Fruit fly (Drosophila melanogaster) whole organism, embryonic: ENCODE measurements around the gene CG5815.

Source experiments
- C15 ChIP-seq: fragments of 200-800 bp; sonication (Bioruptor generic); IDR thresholded peaks from 3 replicates; pipeline ENCODE4 v1.3.6; 2022; ENCODE audit warnings: missing biosample characterization, missing genetic modification characterization
- CG10274 ChIP-seq: fragments of 200-800 bp; sonication (Bioruptor generic); optimal IDR thresholded peaks from 3 replicates; lab custom pipeline; 2017; ENCODE audit warnings: missing biosample characterization, mild to moderate bottlenecking, missing genetic modification characterization
- CG11093 ChIP-seq: fragments of 200-800 bp; sonication (Bioruptor generic); IDR thresholded peaks from 3 replicates; pipeline ENCODE4 v1.3.6; 2022; ENCODE audit warnings: missing biosample characterization, missing genetic modification characterization
- CG11695 ChIP-seq: fragments of 200-800 bp; sonication (Bioruptor generic); IDR thresholded peaks from 3 replicates; pipeline ENCODE4 v1.3.6; 2022; ENCODE audit warnings: missing biosample characterization, missing genetic modification characterization
- CG12071 ChIP-seq: fragments of 200-800 bp; sonication (Bioruptor generic); optimal IDR thresholded peaks from 3 replicates; lab custom pipeline; 2018; ENCODE audit warnings: missing biosample characterization, mild to moderate bottlenecking, missing genetic modification characterization
- CG13123 ChIP-seq: fragments of 200-800 bp; sonication (Bioruptor generic); optimal IDR thresholded peaks from 2 replicates; lab custom pipeline; 2016; ENCODE audit warnings: missing biosample characterization, missing genetic modification characterization
- CG1602 ChIP-seq: fragments of 200-800 bp; sonication (Bioruptor generic); optimal IDR thresholded peaks from 3 replicates; lab custom pipeline; 2016; ENCODE audit warnings: missing biosample characterization, missing genetic modification characterization
- CG2116 ChIP-seq: fragments of 200-800 bp; sonication (Bioruptor generic); optimal IDR thresholded peaks from 3 replicates; lab custom pipeline; 2018; ENCODE audit warnings: missing biosample characterization, mild to moderate bottlenecking, missing genetic modification characterization
- CG31388 ChIP-seq: fragments of 200-800 bp; sonication (Bioruptor generic); optimal IDR thresholded peaks from 2 replicates; lab custom pipeline; 2016; ENCODE audit warnings: missing biosample characterization, missing genetic modification characterization
- CG31441 ChIP-seq: fragments of 200-800 bp; sonication (Bioruptor generic); IDR thresholded peaks from 2 replicates; pipeline ENCODE4 v1.3.6; 2022; ENCODE audit warnings: missing biosample characterization, missing genetic modification characterization
- CG3281 ChIP-seq: fragments of 200-800 bp; sonication (Bioruptor generic); optimal IDR thresholded peaks from 3 replicates; lab custom pipeline; 2017; ENCODE audit warnings: missing biosample characterization, mild to moderate bottlenecking, missing genetic modification characterization
- CG34224 ChIP-seq: fragments of 200-800 bp; sonication (Bioruptor generic); IDR thresholded peaks from 3 replicates; pipeline ENCODE4 v1.3.6; 2022; ENCODE audit warnings: missing biosample characterization, missing genetic modification characterization; ENCODE audit not compliant: partially characterized antibody
- CG3726 ChIP-seq: fragments of 200-800 bp; sonication (Bioruptor generic); IDR thresholded peaks from 3 replicates; pipeline ENCODE4, ENCODE4 v1.3.6; 2022; ENCODE audit warnings: missing biosample characterization, missing genetic modification characterization
- CG4360 ChIP-seq: fragments of 200-800 bp; sonication (Bioruptor generic); IDR thresholded peaks from 2 replicates; pipeline ENCODE4 v1.3.6; 2022; ENCODE audit warnings: missing biosample characterization, missing genetic modification characterization
- CG6254 ChIP-seq: fragments of 200-800 bp; sonication (Bioruptor generic); optimal IDR thresholded peaks from 3 replicates; lab custom pipeline; 2017; ENCODE audit warnings: mild to moderate bottlenecking, missing biosample characterization, missing genetic modification reagents, missing genetic modification characterization
- CG6689 ChIP-seq: fragments of 200-800 bp; sonication (Bioruptor generic); IDR thresholded peaks from 2 replicates; pipeline ENCODE4 v1.3.6; 2022; ENCODE audit warnings: missing biosample characterization, missing genetic modification characterization
- CG6813 ChIP-seq: fragments of 200-800 bp; sonication (Bioruptor generic); optimal IDR thresholded peaks from 2 replicates; lab custom pipeline; 2017; ENCODE audit warnings: missing biosample characterization, missing genetic modification characterization, mild to moderate bottlenecking, moderate library complexity, missing genetic modification reagents
- CG9727 ChIP-seq: fragments of 200-800 bp; sonication (Bioruptor generic); optimal IDR thresholded peaks from 3 replicates; lab custom pipeline; 2017; ENCODE audit warnings: missing biosample characterization, mild to moderate bottlenecking, missing genetic modification characterization
- D19B ChIP-seq: fragments of 200-800 bp; sonication (Bioruptor generic); optimal IDR thresholded peaks from 2 replicates; lab custom pipeline; 2017; ENCODE audit warnings: missing biosample characterization, mild to moderate bottlenecking, missing genetic modification characterization
- Dll ChIP-seq: fragments of 200-800 bp; sonication (Bioruptor generic); IDR thresholded peaks from 4 replicates; pipeline ENCODE4 v1.3.6; 2022; ENCODE audit warnings: missing biosample characterization, missing genetic modification characterization; ENCODE audit not compliant: partially characterized antibody
- Dp ChIP-seq: fragments of 200-800 bp; sonication (Bioruptor generic); optimal IDR thresholded peaks from 2 replicates; lab custom pipeline; 2018; ENCODE audit warnings: missing biosample characterization, mild to moderate bottlenecking, missing genetic modification characterization, moderate library complexity
- Drgx ChIP-seq: fragments of 200-800 bp; sonication (Bioruptor generic); IDR thresholded peaks from 2 replicates; pipeline ENCODE4 v1.3.6; 2022; ENCODE audit warnings: missing biosample characterization, missing genetic modification characterization
- E2f2 ChIP-seq: fragments of 200-800 bp; sonication (Bioruptor generic); IDR thresholded peaks from 2 replicates; pipeline ENCODE4 v1.3.6; 2022; ENCODE audit warnings: missing biosample characterization, missing genetic modification characterization
- HmgZ ChIP-seq: fragments of 200-800 bp; sonication (Bioruptor generic); optimal IDR thresholded peaks from 2 replicates; lab custom pipeline; 2018; ENCODE audit warnings: missing biosample characterization, mild to moderate bottlenecking, missing genetic modification characterization
- Hr78 ChIP-seq, 2 experiments: fragments of 200-800 bp in 1 of 2; fragments of >200 bp in 1 of 2; sonication (Bioruptor generic) in 1 of 2; optimal IDR thresholded peaks; 2 replicates each; lab custom pipeline; 2017 to 2019; ENCODE audit warnings: missing biosample characterization in 2 of 2, missing genetic modification characterization in 2 of 2, mild to moderate bottlenecking in 1 of 2, moderate library complexity in 1 of 2
- Mad ChIP-seq: fragments of 200-800 bp; sonication (Bioruptor generic); optimal IDR thresholded peaks from 2 replicates; lab custom pipeline; 2016; ENCODE audit warnings: missing biosample characterization, missing genetic modification characterization
- Med ChIP-seq: fragments of 200-800 bp; sonication (Bioruptor generic); peaks from one replicate; lab custom pipeline; 2016; ENCODE audit warnings: missing biosample characterization, missing genetic modification characterization, mild to moderate bottlenecking, inconsistent platforms, moderate library complexity
- Mrtf ChIP-seq: fragments of 200-800 bp; sonication (Bioruptor generic); IDR thresholded peaks from 3 replicates; pipeline ENCODE4 v1.3.6; 2022; ENCODE audit warnings: missing biosample characterization, missing genetic modification characterization
- Ptx1 ChIP-seq: fragments of 200-800 bp; sonication (Bioruptor generic); IDR thresholded peaks from 2 replicates; pipeline ENCODE4 v1.3.6; 2022; ENCODE audit warnings: missing biosample characterization, missing genetic modification characterization
- Sry-δ ChIP-seq: fragments of 200-800 bp; sonication (Bioruptor generic); optimal IDR thresholded peaks from 2 replicates; lab custom pipeline; 2016; ENCODE audit warnings: missing biosample characterization, missing genetic modification characterization
- Taf1 ChIP-seq: fragments of 200-800 bp; sonication (Bioruptor generic); IDR thresholded peaks from 2 replicates; pipeline ENCODE4 v1.3.6; 2022; ENCODE audit warnings: missing biosample characterization, missing genetic modification characterization
- ab ChIP-seq: fragments of 200-800 bp; sonication (Bioruptor generic); optimal IDR thresholded peaks from 2 replicates; lab custom pipeline; 2016; ENCODE audit warnings: missing biosample characterization, missing genetic modification characterization
- bigmax ChIP-seq: fragments of 200-800 bp; sonication (Bioruptor generic); optimal IDR thresholded peaks from 2 replicates; lab custom pipeline; 2018; ENCODE audit warnings: missing biosample characterization, mild to moderate bottlenecking, missing genetic modification characterization
- br ChIP-seq: fragments of >200 bp; optimal IDR thresholded peaks from 2 replicates; lab custom pipeline; 2017
- caup ChIP-seq: fragments of 200-800 bp; sonication (Bioruptor generic); optimal IDR thresholded peaks from 3 replicates; lab custom pipeline; 2017; ENCODE audit warnings: missing biosample characterization, mild to moderate bottlenecking, missing genetic modification characterization, moderate library complexity; ENCODE audit not compliant: severe bottlenecking
- corto ChIP-seq: fragments of 200-800 bp; sonication (Bioruptor generic); optimal IDR thresholded peaks from 2 replicates; lab custom pipeline; 2016; ENCODE audit warnings: missing biosample characterization, mild to moderate bottlenecking, missing genetic modification characterization, moderate library complexity
- dati ChIP-seq: fragments of 200-800 bp; sonication (Bioruptor generic); IDR thresholded peaks from 2 replicates; pipeline ENCODE4 v1.3.6; 2022; ENCODE audit warnings: missing biosample characterization, missing genetic modification characterization
- eve ChIP-seq, 2 experiments: fragments of >200 bp; optimal IDR thresholded peaks; 2 replicates each; lab custom pipeline; 2017; ENCODE audit warnings: missing biosample characterization in 2 of 2, missing genetic modification characterization in 2 of 2
- eyg ChIP-seq: fragments of 200-800 bp; sonication (Bioruptor generic); optimal IDR thresholded peaks from 3 replicates; lab custom pipeline; 2016; ENCODE audit warnings: missing biosample characterization, missing genetic modification characterization
- fd96Cb ChIP-seq: fragments of 200-800 bp; sonication (Bioruptor generic); optimal IDR thresholded peaks from 2 replicates; lab custom pipeline; 2018; ENCODE audit warnings: missing biosample characterization, mild to moderate bottlenecking, missing genetic modification characterization, moderate library complexity
- her ChIP-seq: fragments of 200-800 bp; sonication (Bioruptor generic); optimal IDR thresholded peaks from 2 replicates; lab custom pipeline; 2016; ENCODE audit warnings: missing biosample characterization, missing genetic modification characterization
- kah ChIP-seq: fragments of 200-800 bp; sonication (Bioruptor generic); optimal IDR thresholded peaks from 2 replicates; lab custom pipeline; 2018; ENCODE audit warnings: missing biosample characterization, mild to moderate bottlenecking, missing genetic modification characterization
- ken ChIP-seq: fragments of 200-800 bp; sonication (Bioruptor generic); IDR thresholded peaks from 3 replicates; pipeline ENCODE4 v1.3.6; 2022; ENCODE audit warnings: missing biosample characterization, missing genetic modification characterization
- mam ChIP-seq: fragments of 200-800 bp; sonication (Bioruptor generic); optimal IDR thresholded peaks from 3 replicates; lab custom pipeline; 2016; ENCODE audit warnings: missing biosample characterization, missing genetic modification characterization
- oc ChIP-seq: fragments of 200-800 bp; sonication (Bioruptor generic); optimal IDR thresholded peaks from 2 replicates; lab custom pipeline; 2018; ENCODE audit warnings: missing biosample characterization, mild to moderate bottlenecking, missing genetic modification characterization, moderate library complexity
- psq ChIP-seq: fragments of 200-800 bp; sonication (Bioruptor generic); optimal IDR thresholded peaks from 2 replicates; lab custom pipeline; 2017; ENCODE audit warnings: missing biosample characterization, missing genetic modification characterization
- scrt ChIP-seq: fragments of 200-800 bp; sonication (Bioruptor generic); optimal IDR thresholded peaks from 2 replicates; lab custom pipeline; 2018; ENCODE audit warnings: missing biosample characterization, mild to moderate bottlenecking, missing genetic modification characterization, moderate library complexity
- shn ChIP-seq: fragments of 200-800 bp; sonication (Bioruptor generic); optimal IDR thresholded peaks from 3 replicates; lab custom pipeline; 2016; ENCODE audit warnings: missing biosample characterization, missing genetic modification characterization
- sna ChIP-seq: fragments of 200-800 bp; sonication (Bioruptor generic); IDR thresholded peaks from 2 replicates; pipeline ENCODE4 v1.3.6; 2022; ENCODE audit warnings: missing biosample characterization, missing genetic modification characterization; ENCODE audit not compliant: partially characterized antibody
- tna ChIP-seq: fragments of 200-800 bp; sonication (Bioruptor generic); IDR thresholded peaks from 2 replicates; pipeline ENCODE4 v1.3.6; 2022; ENCODE audit warnings: missing biosample characterization, missing genetic modification characterization; ENCODE audit not compliant: partially characterized antibody

Gene CG5815

DNA sequence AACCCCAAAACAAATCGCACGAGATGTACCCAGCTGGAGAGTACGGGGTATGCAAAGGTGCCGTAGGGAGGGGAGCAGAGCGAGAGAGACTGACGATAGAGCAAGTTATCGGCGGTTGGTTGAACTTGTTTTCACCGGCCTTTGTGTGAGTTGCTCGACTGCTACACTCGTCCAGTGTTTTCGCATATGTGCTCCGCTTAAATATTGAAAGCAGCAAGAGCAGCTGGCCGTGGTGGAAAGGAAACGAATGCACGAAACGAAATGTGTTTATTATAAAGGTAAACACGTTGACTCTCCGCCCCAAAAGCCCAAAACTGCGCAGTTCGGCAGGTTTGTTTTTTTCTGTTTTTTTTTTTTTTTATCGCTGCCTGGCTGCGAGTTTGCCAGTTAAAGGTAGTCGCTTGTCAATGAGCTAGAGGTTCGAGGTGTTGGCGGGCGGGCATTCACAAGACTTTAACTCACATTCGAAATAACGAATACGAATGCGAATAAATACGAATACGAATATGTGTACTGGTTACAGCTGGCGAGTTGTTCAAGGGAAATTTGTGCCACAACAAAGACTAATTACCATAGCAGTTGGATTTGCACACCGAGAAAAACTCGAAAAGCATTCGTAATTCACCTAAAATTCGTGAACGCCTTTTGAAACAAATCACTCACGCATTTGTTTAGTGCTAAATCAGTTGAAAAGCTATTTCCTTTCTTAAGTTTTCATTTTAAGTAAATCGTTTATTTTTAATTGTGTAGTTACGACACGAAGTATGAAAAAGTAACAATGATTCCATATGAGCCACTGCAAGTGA lies 17.4 kb downstream of the CG5815 start (continued):
- 0 out of 2 replicates have a peak, but pooled peaks have one; percentile 8 for TF ChIP-seq CG6689 (GFP tag; lab: Robert Waterston, UW)
- no peak for TF ChIP-seq br (lab: Kevin White, UChicago)
- no peak for TF ChIP-seq psq (GFP tag; lab: Kevin White, UChicago)
- TF ChIP-seq CG13123, result no peak
- TF ChIP-seq Mrtf (GFP tag; lab: Robert Waterston, UW), result 0 out of 3 replicates have a peak, but pooled peaks have one; percentile 9
- no peak for TF ChIP-seq CG4360 (GFP tag; lab: Robert Waterston, UW)
- TF ChIP-seq Taf1 (GFP tag; lab: Robert Waterston, UW), result no peak
- no peak for TF ChIP-seq CG3726 (GFP tag; lab: Robert Waterston, UW)
- no peak for TF ChIP-seq scrt (GFP tag; lab: Kevin White, UChicago)
- no peak for TF ChIP-seq sna (GFP tag; lab: Robert Waterston, UW)
- no peak for TF ChIP-seq CG31441 (GFP tag; lab: Robert Waterston, UW)
- no peak for TF ChIP-seq E2f2
- no peak for TF ChIP-seq HmgZ (tag; lab: Kevin White, UChicago)
- TF ChIP-seq CG11695, result no peak
- TF ChIP-seq Dp, result no peak
- no peak for TF ChIP-seq C15 (GFP tag; lab: Robert Waterston, UW)
- no peak for TF ChIP-seq Mad
- TF ChIP-seq eve (GFP tag; optimal IDR thresholded peaks at IDR 0.05; lab: Kevin White, UChicago), result no peak
- TF ChIP-seq ken, result no peak
- peak; percentile 90 for TF ChIP-seq D19B (GFP tag; lab: Kevin White, UChicago)
- TF ChIP-seq Drgx, result peak; percentile 74
- no peak for TF ChIP-seq tna (GFP tag; lab: Robert Waterston, UW)
- TF ChIP-seq Dll (GFP tag; lab: Robert Waterston, UW), result no peak
- TF ChIP-seq Med (GFP tag; lab: Kevin White, UChicago), result peak; percentile 88
- no peak for TF ChIP-seq Sry-δ (GFP tag; lab: Kevin White, UChicago)
- no peak for TF ChIP-seq eyg (GFP tag; lab: Kevin White, UChicago)
- no peak for TF ChIP-seq kah (GFP tag; lab: Kevin White, UChicago)
- no peak for TF ChIP-seq CG6254
- no peak for TF ChIP-seq CG12071
- peak; percentile 13 for TF ChIP-seq CG9727
- TF ChIP-seq oc (tag; lab: Kevin White, UChicago), result no peak
- TF ChIP-seq corto, result peak; percentile 25
- TF ChIP-seq CG2116, result no peak
- TF ChIP-seq CG34224 (GFP tag; lab: Robert Waterston, UW), result no peak
- TF ChIP-seq shn (GFP tag; lab: Kevin White, UChicago), result no peak
- no peak for TF ChIP-seq her (GFP tag; lab: Kevin White, UChicago)
- TF ChIP-seq CG10274 (GFP tag; lab: Kevin White, UChicago), result no peak
- TF ChIP-seq CG31388 (GFP tag; lab: Kevin White, UChicago), result no peak
- TF ChIP-seq dati (GFP tag; lab: Robert Waterston, UW), result no peak
- no peak for TF ChIP-seq ab (GFP tag; lab: Kevin White, UChicago)
- TF ChIP-seq Ptx1 (GFP tag; lab: Robert Waterston, UW), result peak; percentile 32; the same call in 1 of the 2 replicates
- TF ChIP-seq CG3281 (GFP tag; lab: Kevin White, UChicago), result peak; percentile 47
- TF ChIP-seq CG1602 (GFP tag; lab: Kevin White, UChicago), result no peak
- TF ChIP-seq Hr78 (GFP tag; optimal IDR thresholded peaks at IDR 0.05; lab: Kevin White, UChicago), result no peak
- peak; percentile 26 for TF ChIP-seq mam
- TF ChIP-seq fd96Cb, result peak; percentile 4
- no peak for TF ChIP-seq bigmax (GFP tag; lab: Kevin White, UChicago)
- peak; percentile 7 for TF ChIP-seq caup (GFP tag; lab: Kevin White, UChicago)
- no peak for TF ChIP-seq CG11093 (GFP tag; lab: Robert Waterston, UW)
- TF ChIP-seq CG6813, result no peak
